Worm (Caenorhabditis elegans): ENCODE data around the gene mbf-1.

Gene mbf-1

DNA sequence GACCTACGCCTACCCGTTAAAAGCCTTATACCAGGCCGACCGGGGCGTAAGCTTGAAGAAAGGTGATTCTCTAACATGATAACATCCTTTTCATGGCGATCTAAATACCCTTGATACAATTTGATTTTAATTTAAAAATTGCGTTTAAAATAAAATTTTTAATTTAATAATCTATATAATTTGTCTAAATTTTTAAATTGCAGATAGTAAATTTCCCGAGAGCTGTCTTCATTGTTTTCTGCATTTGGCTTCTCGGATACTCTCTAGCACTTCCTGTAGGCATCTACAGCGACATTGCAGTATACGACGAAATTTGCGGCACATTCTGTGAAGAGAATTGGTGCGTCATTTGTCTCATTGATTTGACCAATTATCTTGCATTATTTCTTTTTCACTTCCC is 18.8 kb downstream of the mbf-1 start:
- TF ChIP-seq F55B11.4 (tag; optimal IDR thresholded peaks at IDR 0.05; ENCODE audit: borderline replicate concordance, insufficient read depth), result no peak
- TF ChIP-seq lsl-1 (GFP tag; optimal IDR thresholded peaks at IDR 0.05), result no peak
- no peak for TF ChIP-seq ekl-4 (GFP tag; IDR thresholded peaks at IDR 0.05)
- TF ChIP-seq ztf-26 (tag; optimal IDR thresholded peaks at IDR 0.05), result no peak
- TF ChIP-seq nhr-120 (GFP tag; IDR thresholded peaks at IDR 0.05), result no peak

ce11 chrIV:11459684-11460083 is 20.5 kb downstream of the mbf-1 start, which contains the start of gene npr-3:
Gene npr-3 (plus strand): TSS chrIV:11459984.
- no peak for TF ChIP-seq sea-2 (GFP tag; IDR thresholded peaks at IDR 0.05)
- no peak for TF ChIP-seq aptf-2 (GFP tag; conservative IDR thresholded peaks at IDR 0.05)
- no peak for TF ChIP-seq F39B2.1 (GFP tag; IDR thresholded peaks at IDR 0.05)
- TF ChIP-seq him-1 (tag; optimal IDR thresholded peaks at IDR 0.05), result no peak
- TF ChIP-seq unc-130 (GFP tag; optimal IDR thresholded peaks at IDR 0.05), result no peak
- no peak for TF ChIP-seq ztf-18 (tag; optimal IDR thresholded peaks at IDR 0.05)
- TF ChIP-seq aptf-3 (GFP tag; IDR thresholded peaks at IDR 0.05), result no peak
- TF ChIP-seq attf-3 (GFP tag; conservative IDR thresholded peaks at IDR 0.05), result no peak
- no peak for TF ChIP-seq ztf-25 (GFP tag; IDR thresholded peaks at IDR 0.05)
- TF ChIP-seq xnd-1 (tag; optimal IDR thresholded peaks at IDR 0.05), result no peak

ce11 chrIV:11458700-11459263 is 21.4 kb downstream of the mbf-1 start:
- TF ChIP-seq ztf-6 (GFP tag; IDR thresholded peaks at IDR 0.05), result no peak
- TF ChIP-seq ztf-26 (tag; optimal IDR thresholded peaks at IDR 0.05), result no peak
- no peak for TF ChIP-seq F49E8.2 (tag; optimal IDR thresholded peaks at IDR 0.05; ENCODE audit: insufficient read depth)
- TF ChIP-seq hrde-1 (tag; optimal IDR thresholded peaks at IDR 0.05; ENCODE audit: borderline replicate concordance), result no peak
- no peak for TF ChIP-seq K12H6.12 (tag; optimal IDR thresholded peaks at IDR 0.05)
- TF ChIP-seq lir-1 (GFP tag; conservative IDR thresholded peaks at IDR 0.05), result no peak
- no peak for TF ChIP-seq ama-1 (optimal IDR thresholded peaks at IDR 0.05)
- no peak for TF ChIP-seq ama-1 (GFP tag; optimal IDR thresholded peaks at IDR 0.05)
- TF ChIP-seq K11D2.4 (GFP tag; IDR thresholded peaks at IDR 0.05), result no peak
- TF ChIP-seq lag-1 (GFP tag; IDR thresholded peaks at IDR 0.05), result no peak
- TF ChIP-seq lin-26 (GFP tag; IDR thresholded peaks at IDR 0.05), result no peak
- no peak for TF ChIP-seq ceh-40 (GFP tag; IDR thresholded peaks at IDR 0.05)
- no peak for TF ChIP-seq dpff-1 (tag; optimal IDR thresholded peaks at IDR 0.05)

DNA sequence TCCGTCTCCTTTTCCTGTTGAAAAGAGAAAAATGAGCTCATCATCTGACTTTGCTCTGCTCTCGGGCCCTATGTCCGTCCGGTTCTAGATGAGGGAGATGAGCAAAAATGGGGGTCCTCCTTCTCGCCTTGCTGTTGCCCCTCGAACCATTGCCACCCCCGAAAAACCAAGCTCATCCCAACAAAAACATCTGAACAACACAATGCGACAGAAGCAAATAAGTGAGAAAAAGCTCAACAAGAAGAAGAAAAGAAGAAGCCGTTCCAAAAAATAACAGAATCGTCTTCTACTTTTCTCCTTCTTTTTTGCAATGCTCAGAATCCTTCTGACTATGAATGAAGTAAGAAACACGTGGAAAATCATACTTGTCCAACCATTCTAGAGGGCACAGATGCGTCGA is 24.3 kb downstream of the mbf-1 start:
- no peak for TF ChIP-seq tbx-9 (tag; optimal IDR thresholded peaks at IDR 0.05; ENCODE audit: borderline replicate concordance)
- TF ChIP-seq snpc-1.1 (tag; optimal IDR thresholded peaks at IDR 0.05; ENCODE audit: insufficient read depth), result no peak
- TF ChIP-seq mes-4 (tag; optimal IDR thresholded peaks at IDR 0.05), result no peak
- no peak for TF ChIP-seq lag-1 (GFP tag; IDR thresholded peaks at IDR 0.05)
- TF ChIP-seq C17E4.6 (GFP tag; IDR thresholded peaks at IDR 0.05), result no peak
- no peak for TF ChIP-seq somi-1 (GFP tag; optimal IDR thresholded peaks at IDR 0.05)
- TF ChIP-seq ztf-26 (tag; optimal IDR thresholded peaks at IDR 0.05), result no peak
- TF ChIP-seq Y53F4B.3 (GFP tag; IDR thresholded peaks at IDR 0.05), result no peak

ce11 chrIV:11452928-11453327 is 27.2 kb downstream of the mbf-1 start:
- TF ChIP-seq aptf-3 (GFP tag; IDR thresholded peaks at IDR 0.05) (no peak), egl-44 (GFP tag; IDR thresholded peaks at IDR 0.05) (no peak), nfya-1 (tag; optimal IDR thresholded peaks at IDR 0.05; ENCODE audit: borderline replicate concordance, insufficient read depth) (no peak), ccch-3 (GFP tag; optimal IDR thresholded peaks at IDR 0.05) (no peak), F10E7.11 (tag; optimal IDR thresholded peaks at IDR 0.05) (no peak)
